Worm (Caenorhabditis elegans): ENCODE measurements around the gene T01D1.8.

T01D1.8 gene

DNA sequence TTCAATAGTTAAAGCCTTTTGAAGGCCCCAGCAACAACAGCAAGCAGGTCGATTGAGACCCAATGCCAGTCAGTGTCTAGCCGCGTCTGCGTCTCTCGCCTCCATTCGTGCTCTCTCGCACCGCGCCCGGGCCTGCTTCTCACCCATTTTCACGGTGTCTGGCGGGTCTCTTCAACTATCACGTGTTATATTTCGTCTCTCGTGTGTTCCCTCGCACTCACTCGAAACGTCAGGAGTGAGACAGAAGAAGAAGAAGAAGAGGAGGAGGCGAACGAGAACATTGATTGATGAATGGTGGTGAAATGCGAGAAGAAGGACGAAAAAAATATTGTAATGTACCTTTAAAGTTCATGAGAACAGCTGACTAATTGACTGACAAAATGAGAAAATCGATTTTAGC is 34.7 kb downstream of the T01D1.8 start (continued):
- TF ChIP-seq F26F4.8 (GFP tag; conservative IDR thresholded peaks at IDR 0.05) = no peak
- peak; percentile 73 for TF ChIP-seq dpl-1 (GFP tag; optimal IDR thresholded peaks at IDR 0.05)
- peak; percentile 66 for TF ChIP-seq T20F7.1 (GFP tag; optimal IDR thresholded peaks at IDR 0.05)
- TF ChIP-seq lim-7 (GFP tag; IDR thresholded peaks at IDR 0.05) = no peak; the same call in 1 of the 2 replicates
- no peak for TF ChIP-seq nhr-237 (tag; optimal IDR thresholded peaks at IDR 0.05)
- no peak for TF ChIP-seq tag-97 (GFP tag; IDR thresholded peaks at IDR 0.05)
- peak; percentile 74 for TF ChIP-seq lin-38 (GFP tag; IDR thresholded peaks at IDR 0.05)
- no peak for TF ChIP-seq ces-1 (GFP tag; optimal IDR thresholded peaks at IDR 0.05)
- no peak for TF ChIP-seq dmd-8 (GFP tag; IDR thresholded peaks at IDR 0.05)
- no peak for TF ChIP-seq arid-1 (GFP tag; conservative IDR thresholded peaks at IDR 0.05)
- no peak for TF ChIP-seq R02D3.7 (tag; optimal IDR thresholded peaks at IDR 0.05)
- no peak for TF ChIP-seq ZK337.2 (GFP tag; IDR thresholded peaks at IDR 0.05)
- TF ChIP-seq jun-1 (tag; optimal IDR thresholded peaks at IDR 0.05) = peak; percentile 47
- TF ChIP-seq dmd-6 (GFP tag; IDR thresholded peaks at IDR 0.05) = peak; percentile 72
- TF ChIP-seq mep-1 (tag; optimal IDR thresholded peaks at IDR 0.05) = peak; percentile 91
- no peak for TF ChIP-seq mxl-2 (GFP tag; conservative IDR thresholded peaks at IDR 0.05)
- TF ChIP-seq nhr-11 (tag; optimal IDR thresholded peaks at IDR 0.05) = peak; percentile 89
- no peak for TF ChIP-seq ceh-62 (tag; optimal IDR thresholded peaks at IDR 0.05)
- no peak for TF ChIP-seq php-3 (GFP tag; IDR thresholded peaks at IDR 0.05)
- TF ChIP-seq sdz-12 (GFP tag; optimal IDR thresholded peaks at IDR 0.05) = no peak
- TF ChIP-seq daf-16 (GFP tag; optimal IDR thresholded peaks at IDR 0.05) = peak in 1 of 2 experiments; percentile 51
- peak; percentile 24 for TF ChIP-seq daf-16 (tag; optimal IDR thresholded peaks at IDR 0.05)
- TF ChIP-seq zfp-3 (GFP tag; conservative IDR thresholded peaks at IDR 0.05) = no peak
- TF ChIP-seq ceh-20 (GFP tag; IDR thresholded peaks at IDR 0.05) = peak; percentile 59; the same call in 1 of the 2 replicates
- TF ChIP-seq aly-2 (tag; optimal IDR thresholded peaks at IDR 0.05) = no peak
- no peak for TF ChIP-seq F10B5.3 (tag; optimal IDR thresholded peaks at IDR 0.05)
- peak; percentile 86 for TF ChIP-seq nhr-28 (tag; optimal IDR thresholded peaks at IDR 0.05)
- TF ChIP-seq F44E2.7 (GFP tag; IDR thresholded peaks at IDR 0.05) = no peak
- TF ChIP-seq Y5F2A.4 (GFP tag; optimal IDR thresholded peaks at IDR 0.05) = no peak
- TF ChIP-seq F37D6.2 (tag; optimal IDR thresholded peaks at IDR 0.05) = peak; percentile 21
- TF ChIP-seq zag-1 (tag; optimal IDR thresholded peaks at IDR 0.05) = no peak
- TF ChIP-seq madf-5 (GFP tag; IDR thresholded peaks at IDR 0.05) = no peak
- TF ChIP-seq pha-4 (GFP tag; IDR thresholded peaks at IDR 0.05) = peak; percentile 55
- TF ChIP-seq pha-4 (tag; optimal IDR thresholded peaks at IDR 0.05) = no peak
- peak; percentile 29 for TF ChIP-seq spr-1 (tag; optimal IDR thresholded peaks at IDR 0.05)
- TF ChIP-seq saeg-2 (GFP tag; IDR thresholded peaks at IDR 0.05) = no peak
- TF ChIP-seq hmg-1.1 (GFP tag; IDR thresholded peaks at IDR 0.05) = peak; percentile 91
- TF ChIP-seq madf-9 (GFP tag; conservative IDR thresholded peaks at IDR 0.05) = no peak
- TF ChIP-seq hlh-30 (tag; optimal IDR thresholded peaks at IDR 0.05; ENCODE audit: insufficient read depth) = peak; percentile 99
- TF ChIP-seq nhr-77 (tag; optimal IDR thresholded peaks at IDR 0.05) = peak; percentile 14
- no peak for TF ChIP-seq dmd-9 (GFP tag; IDR thresholded peaks at IDR 0.05)
- no peak for TF ChIP-seq Y105C5A.15 (GFP tag; IDR thresholded peaks at IDR 0.05)
- TF ChIP-seq ztf-11 (tag; optimal IDR thresholded peaks at IDR 0.05) = no peak
- TF ChIP-seq rbr-2 (tag; optimal IDR thresholded peaks at IDR 0.05) = peak; percentile 81
- no peak for TF ChIP-seq unc-130 (GFP tag; optimal IDR thresholded peaks at IDR 0.05)
- TF ChIP-seq lin-13 (GFP tag; optimal IDR thresholded peaks at IDR 0.05) = peak; percentile 60
- peak in 1 of 2 experiments; percentile 59 for TF ChIP-seq hif-1 (tag; optimal IDR thresholded peaks at IDR 0.05)
- TF ChIP-seq zip-11 (GFP tag; IDR thresholded peaks at IDR 0.05) = no peak
- TF ChIP-seq set-16 (GFP tag; IDR thresholded peaks at IDR 0.05) = peak; percentile 86
- TF ChIP-seq D1046.2 (GFP tag; IDR thresholded peaks at IDR 0.05) = no peak
- TF ChIP-seq daf-8 (GFP tag; IDR thresholded peaks at IDR 0.05) = no peak
- TF ChIP-seq daf-12 (tag; optimal IDR thresholded peaks at IDR 0.05) = no peak
- TF ChIP-seq Y48G9A.11 (GFP tag; IDR thresholded peaks at IDR 0.05) = no peak

All from whole organism, L4 larva.